Worm (Caenorhabditis elegans) whole organism, late embryonic: ENCODE measurements around the gene grd-6.

Experiments used
- hlh-6 ChIP-seq: sonication (generic microtip); optimal IDR thresholded peaks from 2 replicates; lab custom pipeline; 2016; ENCODE audit warnings: missing genotype, missing genetic modification characterization, missing compliant biosample characterization
- lim-6 ChIP-seq: sonication (generic microtip); optimal IDR thresholded peaks from 2 replicates; lab custom pipeline; 2016; ENCODE audit warnings: missing genetic modification characterization, missing compliant biosample characterization
- nhr-11 ChIP-seq: fragments of 150-350 bp; optimal IDR thresholded peaks from 2 replicates; lab custom pipeline; 2014; ENCODE audit warnings: missing biosample characterization, missing genetic modification characterization
- odd-2 ChIP-seq: sonication (generic microtip); optimal IDR thresholded peaks from 2 replicates; lab custom pipeline; 2017; ENCODE audit warnings: antibody characterized with exemption, mild to moderate bottlenecking, missing genetic modification characterization, missing compliant biosample characterization
- pqm-1 ChIP-seq: sonication (generic microtip); optimal IDR thresholded peaks from 2 replicates; lab custom pipeline; 2016; ENCODE audit warnings: missing genetic modification characterization, missing compliant biosample characterization
- tbx-2 ChIP-seq: sonication (generic microtip); optimal IDR thresholded peaks from 2 replicates; lab custom pipeline; 2016; ENCODE audit warnings: missing genetic modification characterization, missing compliant biosample characterization

DNA sequence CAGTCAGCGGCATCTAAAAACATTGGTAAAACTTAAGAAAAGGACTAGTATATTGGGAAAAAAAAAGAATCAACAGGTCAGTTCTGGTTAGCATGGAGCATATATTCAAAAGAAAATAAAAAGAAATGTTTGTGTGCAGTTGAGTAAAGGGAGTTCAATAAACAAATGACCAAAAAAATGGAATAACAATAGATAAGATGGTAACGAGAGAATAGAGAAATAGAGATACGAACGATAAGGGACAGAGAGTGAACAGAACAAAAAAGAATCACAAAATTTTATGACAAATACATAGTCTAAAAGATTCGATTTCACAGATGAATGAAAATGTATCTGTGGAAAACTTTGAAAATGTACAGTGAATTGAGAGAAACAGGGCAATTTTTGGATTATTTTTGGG is 48.7 kb upstream of the grd-6 start, which contains the start of gene gad-3:
- TF ChIP-seq nhr-11 (tag; lab: Kevin White, UChicago) (no peak), pqm-1 (tag; lab: Kevin White, UChicago) (no peak), hlh-6 (tag; lab: Kevin White, UChicago) (no peak), tbx-2 (no peak), odd-2 (tag; lab: Kevin White, UChicago) (no peak), lim-6 (tag; lab: Kevin White, UChicago) (no peak)
